Worm (Caenorhabditis elegans): ENCODE measurements around the gene F25B3.5.

The F25B3.5 gene

ce11 chrV:9583323-9583644 is 13.2 kb upstream of the F25B3.5 start, which contains the start of gene K09G1.1:
K09G1.1 (plus strand) TSS chrV:9583545.
- TF ChIP-seq attf-6 (GFP tag; IDR thresholded peaks at IDR 0.05), result no peak
- TF ChIP-seq atf-7 (tag; optimal IDR thresholded peaks at IDR 0.05), result no peak
- TF ChIP-seq unc-130 (GFP tag; optimal IDR thresholded peaks at IDR 0.05), result no peak
- TF ChIP-seq lsy-27 (tag; optimal IDR thresholded peaks at IDR 0.05; ENCODE audit: borderline replicate concordance, insufficient read depth), result no peak
- no peak for TF ChIP-seq F10E7.11 (tag; optimal IDR thresholded peaks at IDR 0.05)
- no peak for TF ChIP-seq efl-1 (GFP tag; optimal IDR thresholded peaks at IDR 0.05)
- no peak for TF ChIP-seq ztf-28 (GFP tag; IDR thresholded peaks at IDR 0.05)

ce11 chrV:9582594-9583322 is 12.7 kb upstream of the F25B3.5 start, which contains the start of gene rtfo-1:
rtfo-1 (minus strand) TSS chrV:9582644.
- TF ChIP-seq madf-10 (tag; optimal IDR thresholded peaks at IDR 0.05), result no peak
- TF ChIP-seq efl-1 (GFP tag; optimal IDR thresholded peaks at IDR 0.05), result peak; percentile 1
- no peak for TF ChIP-seq dpl-1 (GFP tag; optimal IDR thresholded peaks at IDR 0.05)
- TF ChIP-seq bed-1 (GFP tag; IDR thresholded peaks at IDR 0.05), result no peak
- no peak for TF ChIP-seq ceh-100 (GFP tag; IDR thresholded peaks at IDR 0.05)
- TF ChIP-seq snpc-3.4 (tag; optimal IDR thresholded peaks at IDR 0.05), result no peak
- TF ChIP-seq mel-28 (tag; optimal IDR thresholded peaks at IDR 0.05; ENCODE audit: borderline replicate concordance), result no peak
- TF ChIP-seq lin-26 (GFP tag; IDR thresholded peaks at IDR 0.05), result no peak
- no peak for TF ChIP-seq sdz-38 (tag; optimal IDR thresholded peaks at IDR 0.05)
- TF ChIP-seq dpff-1 (tag; optimal IDR thresholded peaks at IDR 0.05), result no peak
- no peak for TF ChIP-seq Y56A3A.18 (GFP tag; IDR thresholded peaks at IDR 0.05)
- no peak for TF ChIP-seq snpc-4 (GFP tag; optimal IDR thresholded peaks at IDR 0.05)
- TF ChIP-seq snpc-4 (tag; optimal IDR thresholded peaks at IDR 0.05), result peak in 2 of 4 experiments; percentile 28 to 56
- TF ChIP-seq nhr-179 (tag; optimal IDR thresholded peaks at IDR 0.05), result no peak
- TF ChIP-seq pbrm-1 (GFP tag; IDR thresholded peaks at IDR 0.05), result peak; percentile 49; the same call in 1 of the 2 replicates
- TF ChIP-seq let-526 (GFP tag; IDR thresholded peaks at IDR 0.05), result no peak
- TF ChIP-seq F57C9.4 (tag; optimal IDR thresholded peaks at IDR 0.05), result no peak
- no peak; the same call in 1 of the 2 replicates for TF ChIP-seq mcd-1 (GFP tag; IDR thresholded peaks at IDR 0.05)
- TF ChIP-seq Y67H2A.10 (GFP tag; conservative IDR thresholded peaks at IDR 0.05), result no peak
- peak; percentile 12; the same call in 1 of the 2 replicates for TF ChIP-seq madf-6 (GFP tag; IDR thresholded peaks at IDR 0.05)
- TF ChIP-seq rpc-1 (optimal IDR thresholded peaks at IDR 0.05), result peak; percentile 42
- no peak for TF ChIP-seq rpc-1 (tag; optimal IDR thresholded peaks at IDR 0.05)
- TF ChIP-seq B0019.2 (GFP tag; conservative IDR thresholded peaks at IDR 0.05), result no peak
- TF ChIP-seq ztf-6 (GFP tag; IDR thresholded peaks at IDR 0.05), result no peak
- no peak for TF ChIP-seq egl-18 (GFP tag; IDR thresholded peaks at IDR 0.05)
- TF ChIP-seq ZK185.1 (tag; optimal IDR thresholded peaks at IDR 0.05; ENCODE audit: poor library complexity, severe bottlenecking), result peak; percentile 12
- TF ChIP-seq let-607 (tag; optimal IDR thresholded peaks at IDR 0.05), result peak in 1 of 2 experiments; percentile 12
- no peak for TF ChIP-seq F39B2.1 (GFP tag; IDR thresholded peaks at IDR 0.05)
- no peak for TF ChIP-seq zim-3 (tag; optimal IDR thresholded peaks at IDR 0.05)
- no peak for TF ChIP-seq gei-17 (GFP tag; optimal IDR thresholded peaks at IDR 0.05)
- TF ChIP-seq Y95B8A.8 (GFP tag; IDR thresholded peaks at IDR 0.05), result no peak
- no peak for TF ChIP-seq athp-1 (tag; optimal IDR thresholded peaks at IDR 0.05)
- no peak for TF ChIP-seq F57A8.1 (GFP tag; optimal IDR thresholded peaks at IDR 0.05)
- no peak for TF ChIP-seq aptf-2 (GFP tag; conservative IDR thresholded peaks at IDR 0.05)
- TF ChIP-seq lsl-1 (GFP tag; optimal IDR thresholded peaks at IDR 0.05), result no peak
- TF ChIP-seq snpc-1.3 (tag; optimal IDR thresholded peaks at IDR 0.05; ENCODE audit: insufficient read depth), result peak; percentile 54
- no peak for TF ChIP-seq attf-3 (GFP tag; conservative IDR thresholded peaks at IDR 0.05)
- TF ChIP-seq F55B11.4 (tag; optimal IDR thresholded peaks at IDR 0.05; ENCODE audit: borderline replicate concordance, insufficient read depth), result no peak
- TF ChIP-seq rec-8 (tag; optimal IDR thresholded peaks at IDR 0.05), result no peak
- no peak for TF ChIP-seq hmg-20 (GFP tag; IDR thresholded peaks at IDR 0.05)
